Worm (Caenorhabditis elegans) whole organism, early embryonic: ENCODE results near the gene T04G9.4.

ENCODE experiments used
- B0310.2 ChIP-seq: sonication (generic microtip); optimal IDR thresholded peaks from 2 replicates; lab custom pipeline; 2016; ENCODE audit warnings: mild to moderate bottlenecking, missing genetic modification characterization, missing compliant biosample characterization
- ama-1 ChIP-seq: fragments of 150-350 bp; optimal IDR thresholded peaks from 2 replicates; lab custom pipeline; 2014
- ceh-13 ChIP-seq: fragments of 200-800 bp; sonication (Bioruptor generic); optimal IDR thresholded peaks from 2 replicates; lab custom pipeline; 2018; ENCODE audit warnings: mild to moderate bottlenecking, missing genetic modification characterization, missing compliant biosample characterization
- flt-1 ChIP-seq: fragments of 200-800 bp; sonication (Bioruptor generic); IDR thresholded peaks from 2 replicates; pipeline ENCODE4 v1.3.6; 2022; ENCODE audit warnings: missing genetic modification characterization, missing compliant biosample characterization
- hmg-4 ChIP-seq: fragments of 200-800 bp; sonication (Bioruptor generic); optimal IDR thresholded peaks from 2 replicates; lab custom pipeline; 2018; ENCODE audit warnings: mild to moderate bottlenecking, missing genetic modification characterization, missing compliant biosample characterization
- pes-1 ChIP-seq: fragments of 200-800 bp; sonication (Bioruptor generic); IDR thresholded peaks from 2 replicates; pipeline ENCODE4 v1.3.6; 2022; ENCODE audit warnings: missing genetic modification reagents, missing genetic modification characterization, missing compliant biosample characterization
- scrt-1 ChIP-seq: fragments of 200-800 bp; sonication (Bioruptor generic); IDR thresholded peaks from 2 replicates; pipeline ENCODE4 v1.3.6; 2022; ENCODE audit warnings: missing genetic modification characterization, missing compliant biosample characterization
- tbx-37 ChIP-seq: fragments of 200-800 bp; sonication (Bioruptor generic); conservative IDR thresholded peaks from 2 replicates; pipeline ENCODE4 v1.3.6; 2022; ENCODE audit warnings: missing genetic modification reagents, missing genetic modification characterization, missing compliant biosample characterization
- tra-4 ChIP-seq: sonication (generic microtip); optimal IDR thresholded peaks from 2 replicates; lab custom pipeline; 2017; ENCODE audit warnings: missing genetic modification characterization, missing compliant biosample characterization

- no peak for TF ChIP-seq flt-1
- TF ChIP-seq ama-1 (lab: Kevin White, UChicago), result no peak
- no peak for TF ChIP-seq pes-1 (GFP tag; lab: Robert Waterston, UW)
- no peak for TF ChIP-seq tra-4 (tag; lab: Kevin White, UChicago)
- TF ChIP-seq tbx-37, result no peak
- TF ChIP-seq ceh-13 (GFP tag; lab: Kevin White, UChicago), result no peak
- no peak for TF ChIP-seq hmg-4 (GFP tag; lab: Kevin White, UChicago)
- no peak for TF ChIP-seq scrt-1 (GFP tag; lab: Robert Waterston, UW)
- TF ChIP-seq B0310.2, result no peak
These were observed 7.8 kb downstream of the T04G9.4 start for ce11 chrX:780027-780426.
